Fruit fly (Drosophila melanogaster) whole organism, prepupa: ENCODE measurements around the gene Ddc.

Experiments
- CG11902 ChIP-seq: fragments of 200-800 bp; sonication (Bioruptor generic); optimal IDR thresholded peaks from 3 replicates; lab custom pipeline; 2016; ENCODE audit warnings: missing biosample characterization, missing genetic modification characterization
- CG32006 ChIP-seq: fragments of 200-800 bp; sonication (Bioruptor generic); optimal IDR thresholded peaks from 3 replicates; lab custom pipeline; 2017; ENCODE audit warnings: missing biosample characterization, mild to moderate bottlenecking, missing genetic modification characterization
- CG34406 ChIP-seq: fragments of 200-800 bp; sonication (Bioruptor generic); optimal IDR thresholded peaks from 3 replicates; lab custom pipeline; 2016; ENCODE audit warnings: missing biosample characterization, missing genetic modification characterization
- CG3919 ChIP-seq: fragments of 200-800 bp; sonication (Bioruptor generic); optimal IDR thresholded peaks from 3 replicates; lab custom pipeline; 2016; ENCODE audit warnings: missing biosample characterization, missing genetic modification characterization
- CG6163 ChIP-seq: fragments of 200-800 bp; sonication (Bioruptor generic); IDR thresholded peaks from 3 replicates; pipeline ENCODE4 v1.3.6; 2022; ENCODE audit warnings: missing biosample characterization, missing genetic modification characterization
- CG8119 ChIP-seq: fragments of 200-800 bp; sonication (Bioruptor generic); IDR thresholded peaks from 3 replicates; pipeline ENCODE4 v1.3.6; 2022; ENCODE audit warnings: missing biosample characterization, missing genetic modification characterization
- CG8319 ChIP-seq: fragments of 200-800 bp; sonication (Bioruptor generic); optimal IDR thresholded peaks from 3 replicates; lab custom pipeline; 2016; ENCODE audit warnings: missing biosample characterization, missing genetic modification characterization
- Ets21C ChIP-seq: fragments of 200-800 bp; sonication (Bioruptor generic); optimal IDR thresholded peaks from 3 replicates; lab custom pipeline; 2016; ENCODE audit warnings: missing biosample characterization, missing genetic modification characterization
- OdsH ChIP-seq: fragments of 200-800 bp; sonication (Bioruptor generic); optimal IDR thresholded peaks from 3 replicates; lab custom pipeline; 2016; ENCODE audit warnings: missing biosample characterization, missing genetic modification characterization
- Sox102F ChIP-seq: fragments of 200-800 bp; sonication (Bioruptor generic); optimal IDR thresholded peaks from 2 replicates; lab custom pipeline; 2016; ENCODE audit warnings: missing biosample characterization, mild to moderate bottlenecking, missing genetic modification characterization
- cyc ChIP-seq: fragments of 200-800 bp; sonication (Bioruptor generic); optimal IDR thresholded peaks from 3 replicates; lab custom pipeline; 2016; ENCODE audit warnings: missing biosample characterization, missing genetic modification characterization
- eg ChIP-seq: fragments of 200-800 bp; sonication (Bioruptor generic); IDR thresholded peaks from 3 replicates; pipeline ENCODE4 v1.3.6; 2022; ENCODE audit warnings: missing biosample characterization, missing genetic modification characterization
- fkh ChIP-seq: fragments of 200-800 bp; sonication (Bioruptor generic); optimal IDR thresholded peaks from 3 replicates; lab custom pipeline; 2017; ENCODE audit warnings: missing biosample characterization, mild to moderate bottlenecking, missing genetic modification characterization, moderate library complexity

- TF ChIP-seq CG8119 (GFP tag; lab: Robert Waterston, UW) = no peak
- TF ChIP-seq Sox102F (GFP tag; lab: Kevin White, UChicago) = no peak
- TF ChIP-seq fkh (GFP tag; lab: Kevin White, UChicago) = no peak
- TF ChIP-seq Ets21C = no peak
- TF ChIP-seq CG34406 (GFP tag; lab: Kevin White, UChicago) = no peak
- TF ChIP-seq CG6163 (GFP tag; lab: Robert Waterston, UW) = no peak
- no peak for TF ChIP-seq CG11902
- TF ChIP-seq eg (GFP tag; lab: Robert Waterston, UW) = no peak
- TF ChIP-seq CG3919 (GFP tag; lab: Kevin White, UChicago) = no peak
- no peak for TF ChIP-seq CG8319 (GFP tag; lab: Kevin White, UChicago)
- no peak for TF ChIP-seq CG32006 (GFP tag; lab: Kevin White, UChicago)
- no peak for TF ChIP-seq cyc (GFP tag; lab: Kevin White, UChicago)
- no peak for TF ChIP-seq OdsH (GFP tag; lab: Kevin White, UChicago)
Observed at dm6 chr2L:19109625-19110204, 10.4 kb downstream of the Ddc start, which contains the start of gene amd.
